Worm (Caenorhabditis elegans): ENCODE measurements around the gene Y34B4A.7.

- TF ChIP-seq nhr-12 (tag; optimal IDR thresholded peaks at IDR 0.05) = no peak
- TF ChIP-seq ces-1 (GFP tag; optimal IDR thresholded peaks at IDR 0.05) = no peak
- no peak for TF ChIP-seq nhr-2 (tag; optimal IDR thresholded peaks at IDR 0.05)
- TF ChIP-seq unc-120 (tag; optimal IDR thresholded peaks at IDR 0.05; ENCODE audit: poor library complexity, severe bottlenecking) = no peak
- no peak for TF ChIP-seq pha-4 (tag; optimal IDR thresholded peaks at IDR 0.05)
Observed at ce11 chrX:5268062-5268461, 23.9 kb downstream of the Y34B4A.7 start.
